Fruit fly (Drosophila melanogaster) whole organism, embryonic: ENCODE results near the gene Mrm2.

ENCODE experiments used
- ATbp ChIP-seq: fragments of 200-800 bp; sonication (Bioruptor generic); optimal IDR thresholded peaks from 2 replicates; lab custom pipeline; 2017; ENCODE audit warnings: missing biosample characterization, mild to moderate bottlenecking, missing genetic modification characterization, missing genetic modification reagents
- Aef1 ChIP-seq: fragments of 200-800 bp; sonication (Bioruptor generic); IDR thresholded peaks from 3 replicates; pipeline ENCODE4 v1.3.6; 2022; ENCODE audit warnings: missing biosample characterization, missing genetic modification characterization
- CG12659 ChIP-seq: fragments of 200-800 bp; sonication (Bioruptor generic); optimal IDR thresholded peaks from 3 replicates; lab custom pipeline; 2017; ENCODE audit warnings: mild to moderate bottlenecking, missing biosample characterization, missing genetic modification reagents, missing genetic modification characterization
- CG12769 ChIP-seq: fragments of 200-800 bp; sonication (Bioruptor generic); optimal IDR thresholded peaks from 2 replicates; lab custom pipeline; 2019; ENCODE audit warnings: missing biosample characterization, mild to moderate bottlenecking, missing genetic modification characterization, moderate library complexity
- CG15269 ChIP-seq: fragments of 200-800 bp; sonication (Bioruptor generic); optimal IDR thresholded peaks from 2 replicates; lab custom pipeline; 2018; ENCODE audit warnings: missing biosample characterization, mild to moderate bottlenecking, missing genetic modification characterization, moderate library complexity
- CG18262 ChIP-seq: fragments of 200-800 bp; optimal IDR thresholded peaks from 3 replicates; lab custom pipeline; 2019; ENCODE audit warnings: missing biosample characterization, mild to moderate bottlenecking, missing genetic modification characterization, moderate library complexity
- CG2678 ChIP-seq: fragments of 200-800 bp; sonication (Bioruptor generic); optimal IDR thresholded peaks from 3 replicates; lab custom pipeline; 2019; ENCODE audit warnings: missing biosample characterization, mild to moderate bottlenecking, missing genetic modification characterization, moderate library complexity
- CG34422 ChIP-seq: fragments of 200-800 bp; sonication (Bioruptor generic); IDR thresholded peaks from 3 replicates; pipeline ENCODE4 v1.3.6; 2022; ENCODE audit warnings: missing biosample characterization, missing genetic modification characterization
- CG4730 ChIP-seq: fragments of 200-800 bp; sonication (Bioruptor generic); IDR thresholded peaks from 2 replicates; pipeline ENCODE4 v1.3.6; 2022; ENCODE audit warnings: missing biosample characterization, missing genetic modification characterization
- CG5180 ChIP-seq: fragments of 200-800 bp; sonication (Bioruptor generic); optimal IDR thresholded peaks from 3 replicates; lab custom pipeline; 2017; ENCODE audit warnings: missing biosample characterization, missing genetic modification characterization, mild to moderate bottlenecking, moderate library complexity, missing genetic modification reagents
- CG5953 ChIP-seq: fragments of 200-800 bp; sonication (Bioruptor generic); IDR thresholded peaks from 2 replicates; pipeline ENCODE4 v1.3.6; 2022; ENCODE audit warnings: missing biosample characterization, missing genetic modification characterization
- CG7839 ChIP-seq: fragments of 200-800 bp; sonication (Bioruptor generic); optimal IDR thresholded peaks from 3 replicates; lab custom pipeline; 2018; ENCODE audit warnings: missing biosample characterization, mild to moderate bottlenecking, missing genetic modification characterization, moderate library complexity
- CG7928 ChIP-seq: fragments of 200-800 bp; sonication (Bioruptor generic); optimal IDR thresholded peaks from 2 replicates; lab custom pipeline; 2017; ENCODE audit warnings: missing biosample characterization, mild to moderate bottlenecking, missing genetic modification characterization
- CG8089 ChIP-seq: fragments of 200-800 bp; sonication (Bioruptor generic); optimal IDR thresholded peaks from 3 replicates; lab custom pipeline; 2016; ENCODE audit warnings: missing biosample characterization, missing genetic modification characterization
- CG8924 ChIP-seq: fragments of 200-800 bp; optimal IDR thresholded peaks from 3 replicates; lab custom pipeline; 2019; ENCODE audit warnings: missing biosample characterization, mild to moderate bottlenecking, missing genetic modification characterization, moderate library complexity
- CG9609 ChIP-seq: fragments of 200-800 bp; sonication (Bioruptor generic); optimal IDR thresholded peaks from 3 replicates; lab custom pipeline; 2016; ENCODE audit warnings: missing biosample characterization, missing genetic modification characterization
- CoRest ChIP-seq: fragments of 200-800 bp; sonication (Bioruptor generic); optimal IDR thresholded peaks from 3 replicates; lab custom pipeline; 2018; ENCODE audit warnings: missing biosample characterization, mild to moderate bottlenecking, missing genetic modification characterization, moderate library complexity
- D19A ChIP-seq: fragments of 200-800 bp; optimal IDR thresholded peaks from 3 replicates; lab custom pipeline; 2019; ENCODE audit warnings: missing biosample characterization, mild to moderate bottlenecking, missing genetic modification characterization, moderate library complexity
- Dip2 ChIP-seq: fragments of 200-800 bp; sonication (Bioruptor generic); IDR thresholded peaks from 2 replicates; pipeline ENCODE4 v1.3.6; 2022; ENCODE audit warnings: missing biosample characterization, missing genetic modification characterization
- Doc2 ChIP-seq: fragments of 200-800 bp; sonication (Bioruptor generic); IDR thresholded peaks from 2 replicates; pipeline ENCODE4 v1.3.6; 2022; ENCODE audit warnings: missing biosample characterization, missing genetic modification characterization
- Dp ChIP-seq: fragments of 200-800 bp; sonication (Bioruptor generic); optimal IDR thresholded peaks from 2 replicates; lab custom pipeline; 2018; ENCODE audit warnings: missing biosample characterization, mild to moderate bottlenecking, missing genetic modification characterization, moderate library complexity
- Med ChIP-seq: fragments of 200-800 bp; sonication (Bioruptor generic); peaks from one replicate; lab custom pipeline; 2016; ENCODE audit warnings: missing biosample characterization, missing genetic modification characterization, mild to moderate bottlenecking, inconsistent platforms, moderate library complexity
- Nf-YC ChIP-seq: fragments of 200-800 bp; optimal IDR thresholded peaks from 3 replicates; lab custom pipeline; 2019; ENCODE audit warnings: missing biosample characterization, mild to moderate bottlenecking, missing genetic modification characterization, moderate library complexity
- Side ChIP-seq: fragments of 200-800 bp; sonication (Bioruptor generic); optimal IDR thresholded peaks from 2 replicates; lab custom pipeline; 2016; ENCODE audit warnings: missing biosample characterization, missing genetic modification characterization
- Sox100B ChIP-seq: fragments of 200-800 bp; sonication (Bioruptor generic); optimal IDR thresholded peaks from 3 replicates; lab custom pipeline; 2018; ENCODE audit warnings: missing biosample characterization, mild to moderate bottlenecking, missing genetic modification characterization
- Sox102F ChIP-seq: fragments of 200-800 bp; sonication (Bioruptor generic); optimal IDR thresholded peaks from 2 replicates; lab custom pipeline; 2018; ENCODE audit warnings: missing biosample characterization, mild to moderate bottlenecking, missing genetic modification characterization, moderate library complexity
- Sry-β ChIP-seq: fragments of 200-800 bp; sonication (Bioruptor generic); optimal IDR thresholded peaks from 2 replicates; lab custom pipeline; 2018; ENCODE audit warnings: missing biosample characterization, mild to moderate bottlenecking, missing genetic modification characterization, moderate library complexity
- Xrp1 ChIP-seq: fragments of 200-800 bp; sonication (Bioruptor generic); IDR thresholded peaks from 2 replicates; pipeline ENCODE4 v1.3.6; 2022; ENCODE audit warnings: missing biosample characterization, missing genetic modification characterization
- az2 ChIP-seq: fragments of 200-800 bp; sonication (Bioruptor generic); optimal IDR thresholded peaks from 3 replicates; lab custom pipeline; 2016; ENCODE audit warnings: missing biosample characterization, missing genetic modification characterization
- corto ChIP-seq: fragments of 200-800 bp; sonication (Bioruptor generic); optimal IDR thresholded peaks from 2 replicates; lab custom pipeline; 2016; ENCODE audit warnings: missing biosample characterization, mild to moderate bottlenecking, missing genetic modification characterization, moderate library complexity
- cwo ChIP-seq: fragments of 200-800 bp; sonication (Bioruptor generic); optimal IDR thresholded peaks from 3 replicates; lab custom pipeline; 2017; ENCODE audit warnings: missing biosample characterization, missing genetic modification characterization, mild to moderate bottlenecking, moderate library complexity, missing genetic modification reagents
- dimm ChIP-seq: fragments of 200-800 bp; sonication (Bioruptor generic); IDR thresholded peaks from 2 replicates; pipeline ENCODE4 v1.3.6; 2022; ENCODE audit warnings: missing biosample characterization, missing genetic modification characterization
- dmrt99B ChIP-seq: fragments of 200-800 bp; sonication (Bioruptor generic); optimal IDR thresholded peaks from 2 replicates; lab custom pipeline; 2018; ENCODE audit warnings: missing biosample characterization, mild to moderate bottlenecking, missing genetic modification characterization, moderate library complexity
- esg ChIP-seq: fragments of 200-800 bp; sonication (Bioruptor generic); conservative IDR thresholded peaks from 2 replicates; pipeline ENCODE4 v1.3.6; 2022; ENCODE audit warnings: missing biosample characterization, missing genetic modification characterization
- eve ChIP-seq, 2 experiments: fragments of >200 bp; optimal IDR thresholded peaks; 2 replicates each; lab custom pipeline; 2017; ENCODE audit warnings: missing biosample characterization in 2 of 2, missing genetic modification characterization in 2 of 2
- gsb-n ChIP-seq: fragments of 200-800 bp; sonication (Bioruptor generic); optimal IDR thresholded peaks from 3 replicates; lab custom pipeline; 2018; ENCODE audit warnings: missing biosample characterization, mild to moderate bottlenecking, missing genetic modification characterization
- gt ChIP-seq: fragments of 200-800 bp; sonication (Bioruptor generic); IDR thresholded peaks from 2 replicates; pipeline ENCODE4 v1.3.6; 2022; ENCODE audit warnings: missing biosample characterization, missing genetic modification characterization
- jing ChIP-seq: fragments of 200-800 bp; sonication (Bioruptor generic); optimal IDR thresholded peaks from 2 replicates; lab custom pipeline; 2018; ENCODE audit warnings: missing biosample characterization, mild to moderate bottlenecking, missing genetic modification characterization
- lab ChIP-seq: fragments of 200-800 bp; sonication (Bioruptor generic); optimal IDR thresholded peaks from 3 replicates; lab custom pipeline; 2017; ENCODE audit warnings: missing biosample characterization, missing genetic modification characterization, mild to moderate bottlenecking, moderate library complexity, missing genetic modification reagents
- lmd ChIP-seq: fragments of 200-800 bp; sonication (Bioruptor generic); IDR thresholded peaks from 2 replicates; pipeline ENCODE4 v1.3.6; 2022; ENCODE audit warnings: missing biosample characterization, missing genetic modification characterization
- maf-S ChIP-seq: fragments of 200-800 bp; sonication (Bioruptor generic); optimal IDR thresholded peaks from 2 replicates; lab custom pipeline; 2016; ENCODE audit warnings: missing biosample characterization, missing genetic modification characterization
- peb ChIP-seq: fragments of 200-800 bp; sonication (Bioruptor generic); IDR thresholded peaks from 2 replicates; pipeline ENCODE4 v1.3.6; 2022; ENCODE audit warnings: missing biosample characterization, missing genetic modification characterization
- repo ChIP-seq: fragments of 200-800 bp; sonication (Bioruptor generic); optimal IDR thresholded peaks from 2 replicates; lab custom pipeline; 2016; ENCODE audit warnings: missing biosample characterization, missing genetic modification characterization
- row ChIP-seq: fragments of 200-800 bp; sonication (Bioruptor generic); IDR thresholded peaks from 3 replicates; pipeline ENCODE4 v1.3.6; 2022; ENCODE audit warnings: missing biosample characterization, missing genetic modification characterization
- shn ChIP-seq: fragments of 200-800 bp; sonication (Bioruptor generic); optimal IDR thresholded peaks from 3 replicates; lab custom pipeline; 2016; ENCODE audit warnings: missing biosample characterization, missing genetic modification characterization
- sima ChIP-seq: fragments of 200-800 bp; sonication (Bioruptor generic); optimal IDR thresholded peaks from 2 replicates; lab custom pipeline; 2016; ENCODE audit warnings: missing biosample characterization, missing genetic modification characterization
- slbo ChIP-seq: fragments of 200-800 bp; sonication (Bioruptor generic); IDR thresholded peaks from 2 replicates; pipeline ENCODE4 v1.3.6; 2022; ENCODE audit warnings: missing biosample characterization, missing genetic modification characterization
- slou ChIP-seq: fragments of 200-800 bp; sonication (Bioruptor generic); optimal IDR thresholded peaks from 3 replicates; lab custom pipeline; 2016; ENCODE audit warnings: missing biosample characterization, missing genetic modification characterization
- tgo ChIP-seq: fragments of 200-800 bp; sonication (Bioruptor generic); IDR thresholded peaks from 3 replicates; pipeline ENCODE4 v1.3.6; 2022; ENCODE audit warnings: missing biosample characterization, missing genetic modification characterization
- unpg ChIP-seq: fragments of 200-800 bp; sonication (Bioruptor generic); optimal IDR thresholded peaks from 3 replicates; lab custom pipeline; 2018; ENCODE audit warnings: missing biosample characterization, mild to moderate bottlenecking, missing genetic modification characterization, moderate library complexity
- zen ChIP-seq: fragments of 200-800 bp; sonication (Bioruptor generic); optimal IDR thresholded peaks from 3 replicates; lab custom pipeline; 2018; ENCODE audit warnings: missing biosample characterization, mild to moderate bottlenecking, missing genetic modification characterization, moderate library complexity

Gene Mrm2

DNA sequence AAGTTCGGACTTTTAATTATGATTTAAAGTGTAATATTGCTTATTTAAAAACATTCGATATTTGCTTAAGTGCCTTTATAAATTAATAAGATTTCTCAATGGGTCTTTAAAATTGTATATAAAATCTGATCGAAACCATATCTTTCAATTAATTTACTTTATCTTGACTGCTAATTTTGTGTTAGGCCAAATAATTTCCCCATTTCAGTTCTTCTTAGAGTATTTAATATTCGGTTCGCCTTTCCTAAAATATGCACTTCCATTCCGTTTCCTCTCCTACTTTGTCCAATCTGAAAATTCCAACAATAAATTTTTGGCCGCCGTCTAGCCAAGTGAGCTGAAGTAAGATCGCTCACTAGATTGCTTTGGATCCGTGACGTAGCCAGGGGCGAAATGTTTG is 36.9 kb upstream of the Mrm2 start (continued):
- TF ChIP-seq CG34422 (GFP tag; lab: Robert Waterston, UW) = no peak
- TF ChIP-seq Dp (GFP tag; lab: Kevin White, UChicago) = no peak
- peak; percentile 7 for TF ChIP-seq CG8924 (tag; lab: Kevin White, UChicago)
- TF ChIP-seq CoRest (tag; lab: Kevin White, UChicago) = peak; percentile 38
- peak; percentile 18 for TF ChIP-seq CG18262 (tag; lab: Kevin White, UChicago)
- peak; percentile 8 for TF ChIP-seq lab (GFP tag; lab: Kevin White, UChicago)
- peak; percentile 92 for TF ChIP-seq D19A (tag; lab: Kevin White, UChicago)
- no peak for TF ChIP-seq dimm
- peak; percentile 43 for TF ChIP-seq CG15269 (tag; lab: Kevin White, UChicago)
- no peak for TF ChIP-seq shn (GFP tag; lab: Kevin White, UChicago)
- no peak for TF ChIP-seq Side (GFP tag; lab: Kevin White, UChicago)
- TF ChIP-seq gsb-n (tag; lab: Kevin White, UChicago) = no peak
- TF ChIP-seq Doc2 = no peak
- TF ChIP-seq peb = no peak
- TF ChIP-seq repo (GFP tag; lab: Kevin White, UChicago) = no peak
- peak; percentile 37 for TF ChIP-seq CG7839 (tag; lab: Kevin White, UChicago)
- TF ChIP-seq CG2678 = peak; percentile 37
- no peak for TF ChIP-seq CG4730 (GFP tag; lab: Robert Waterston, UW)
- TF ChIP-seq CG12659 = peak; percentile 29
- no peak for TF ChIP-seq cwo (GFP tag; lab: Kevin White, UChicago)
- TF ChIP-seq Sox102F (GFP tag; lab: Kevin White, UChicago) = peak; percentile 24
- peak; percentile 12; the same call in 1 of the 2 replicates for TF ChIP-seq esg
- TF ChIP-seq unpg (GFP tag; lab: Kevin White, UChicago) = peak; percentile 25
- TF ChIP-seq slbo = peak; percentile 36
- TF ChIP-seq CG9609 (GFP tag; lab: Kevin White, UChicago) = no peak
- TF ChIP-seq lmd (GFP tag; lab: Robert Waterston, UW) = peak; percentile 19; the same call in 1 of the 2 replicates
- peak; percentile 54; the same call in 2 of the 3 replicates for TF ChIP-seq row (GFP tag; lab: Robert Waterston, UW)
- peak; percentile 39 for TF ChIP-seq dmrt99B (tag; lab: Kevin White, UChicago)
- TF ChIP-seq Aef1 (GFP tag; lab: Robert Waterston, UW) = no peak
- no peak for TF ChIP-seq Dip2 (GFP tag; lab: Robert Waterston, UW)
- TF ChIP-seq maf-S (GFP tag; lab: Kevin White, UChicago) = no peak
- no peak for TF ChIP-seq CG5953 (GFP tag; lab: Robert Waterston, UW)
- no peak for TF ChIP-seq Nf-YC (tag; lab: Kevin White, UChicago)
- TF ChIP-seq Med = peak; percentile 51
- TF ChIP-seq corto (GFP tag; lab: Kevin White, UChicago) = no peak
- TF ChIP-seq CG7928 (GFP tag; lab: Kevin White, UChicago) = no peak
- TF ChIP-seq ATbp (GFP tag; lab: Kevin White, UChicago) = peak; percentile 15
- TF ChIP-seq Xrp1 (GFP tag; lab: Robert Waterston, UW) = 0 out of 2 replicates have a peak, but pooled peaks have one; percentile 11
- TF ChIP-seq az2 (GFP tag; lab: Kevin White, UChicago) = no peak
- TF ChIP-seq jing (GFP tag; lab: Kevin White, UChicago) = no peak
- TF ChIP-seq Sry-β = no peak
- TF ChIP-seq slou (GFP tag; lab: Kevin White, UChicago) = no peak
- TF ChIP-seq CG5180 (GFP tag; lab: Kevin White, UChicago) = no peak
- TF ChIP-seq Sox100B = peak; percentile 14
- no peak for TF ChIP-seq sima (GFP tag; lab: Kevin White, UChicago)
- no peak for TF ChIP-seq CG8089 (GFP tag; lab: Kevin White, UChicago)
- peak in 1 of 2 experiments; percentile 8 for TF ChIP-seq eve (GFP tag; optimal IDR thresholded peaks at IDR 0.05; lab: Kevin White, UChicago)
- TF ChIP-seq tgo = no peak
- TF ChIP-seq zen = no peak
- no peak for TF ChIP-seq gt (GFP tag; lab: Robert Waterston, UW)
- TF ChIP-seq CG12769 (tag; lab: Kevin White, UChicago) = no peak
